Worm (Caenorhabditis elegans) whole organism, L4/young adult: Measurements from ENCODE around the gene cal-5.

Source experiments
- W03F9.2 ChIP-seq: fragments of 150-350 bp; optimal IDR thresholded peaks from 2 replicates; lab custom pipeline; 2014; ENCODE audit warnings: missing biosample characterization, missing genetic modification characterization
- him-1 ChIP-seq: sonication (generic microtip); optimal IDR thresholded peaks from 2 replicates; lab custom pipeline; 2016; ENCODE audit warnings: missing genotype, missing genetic modification reagents, missing genetic modification characterization, missing compliant biosample characterization

ce11 chrX:5075538-5075937 lies 2.2 kb downstream of the cal-5 start:
- no peak for TF ChIP-seq him-1
- TF ChIP-seq W03F9.2 (tag; lab: Kevin White, UChicago), result no peak
